Fruit fly (Drosophila melanogaster) whole organism, embryonic: ENCODE measurements around the gene tst.

ENCODE experiments used
- Bgb ChIP-seq: fragments of 200-800 bp; sonication (Bioruptor generic); IDR thresholded peaks from 2 replicates; pipeline ENCODE4 v1.3.6; 2022; ENCODE audit warnings: missing biosample characterization, missing genetic modification characterization; ENCODE audit not compliant: partially characterized antibody
- Bteb2 ChIP-seq: fragments of 200-800 bp; sonication (Bioruptor generic); optimal IDR thresholded peaks from 2 replicates; lab custom pipeline; 2016; ENCODE audit warnings: missing biosample characterization, missing genetic modification characterization
- CG10366 ChIP-seq: fragments of 200-800 bp; sonication (Bioruptor generic); IDR thresholded peaks from 2 replicates; pipeline ENCODE4 v1.3.6; 2022; ENCODE audit warnings: missing biosample characterization, missing genetic modification characterization
- CG10565 ChIP-seq: fragments of 200-800 bp; sonication (Bioruptor generic); optimal IDR thresholded peaks from 3 replicates; lab custom pipeline; 2016; ENCODE audit warnings: missing biosample characterization, mild to moderate bottlenecking, missing genetic modification characterization
- CG11696 ChIP-seq: fragments of 200-800 bp; sonication (Bioruptor generic); IDR thresholded peaks from 2 replicates; pipeline ENCODE4 v1.3.6; 2022; ENCODE audit warnings: missing biosample characterization, missing genetic modification characterization
- CG12769 ChIP-seq: fragments of 200-800 bp; sonication (Bioruptor generic); optimal IDR thresholded peaks from 2 replicates; lab custom pipeline; 2019; ENCODE audit warnings: missing biosample characterization, mild to moderate bottlenecking, missing genetic modification characterization, moderate library complexity
- CG13123 ChIP-seq: fragments of 200-800 bp; sonication (Bioruptor generic); optimal IDR thresholded peaks from 2 replicates; lab custom pipeline; 2016; ENCODE audit warnings: missing biosample characterization, missing genetic modification characterization
- CG13296 ChIP-seq: fragments of 200-800 bp; sonication (Bioruptor generic); optimal IDR thresholded peaks from 3 replicates; lab custom pipeline; 2018; ENCODE audit warnings: missing biosample characterization, mild to moderate bottlenecking, missing genetic modification characterization
- CG16813 ChIP-seq: fragments of 200-800 bp; sonication (Bioruptor generic); IDR thresholded peaks from 3 replicates; pipeline ENCODE4 v1.3.6; 2022; ENCODE audit warnings: missing biosample characterization, missing genetic modification characterization; ENCODE audit not compliant: partially characterized antibody
- CG17361 ChIP-seq: fragments of 200-800 bp; sonication (Bioruptor generic); IDR thresholded peaks from 3 replicates; pipeline ENCODE4 v1.3.6; 2022; ENCODE audit warnings: missing biosample characterization, missing genetic modification characterization
- CG17612 ChIP-seq: fragments of 200-800 bp; sonication (Bioruptor generic); IDR thresholded peaks from 2 replicates; pipeline ENCODE4 v1.3.6; 2022; ENCODE audit warnings: missing biosample characterization, missing genetic modification characterization
- CG18599 ChIP-seq: fragments of 200-800 bp; sonication (Bioruptor generic); optimal IDR thresholded peaks from 3 replicates; lab custom pipeline; 2017; ENCODE audit warnings: missing biosample characterization, missing genetic modification characterization, mild to moderate bottlenecking, moderate library complexity, missing genetic modification reagents
- CG2199 ChIP-seq: fragments of 200-800 bp; sonication (Bioruptor generic); IDR thresholded peaks from 3 replicates; pipeline ENCODE4 v1.3.6; 2022; ENCODE audit warnings: missing biosample characterization, missing genetic modification characterization
- CG2712 ChIP-seq: fragments of 200-800 bp; optimal IDR thresholded peaks from 3 replicates; lab custom pipeline; 2019; ENCODE audit warnings: missing biosample characterization, mild to moderate bottlenecking, missing genetic modification characterization, moderate library complexity
- CG3065 ChIP-seq: fragments of 200-800 bp; sonication (Bioruptor generic); optimal IDR thresholded peaks from 2 replicates; lab custom pipeline; 2016; ENCODE audit warnings: missing biosample characterization, missing genetic modification characterization
- CG32772 ChIP-seq: fragments of 200-800 bp; sonication (Bioruptor generic); IDR thresholded peaks from 2 replicates; pipeline ENCODE4 v1.3.6; 2022; ENCODE audit warnings: missing biosample characterization, missing genetic modification characterization
- CG4854 ChIP-seq: fragments of 200-800 bp; sonication (Bioruptor generic); optimal IDR thresholded peaks from 2 replicates; lab custom pipeline; 2016; ENCODE audit warnings: missing biosample characterization, missing genetic modification characterization, inconsistent platforms
- CG6272 ChIP-seq: fragments of 200-800 bp; sonication (Bioruptor generic); IDR thresholded peaks from 2 replicates; pipeline ENCODE4 v1.3.6; 2022; ENCODE audit warnings: missing biosample characterization, missing genetic modification characterization
- CG7928 ChIP-seq: fragments of 200-800 bp; sonication (Bioruptor generic); optimal IDR thresholded peaks from 2 replicates; lab custom pipeline; 2017; ENCODE audit warnings: missing biosample characterization, mild to moderate bottlenecking, missing genetic modification characterization
- CG8924 ChIP-seq: fragments of 200-800 bp; optimal IDR thresholded peaks from 3 replicates; lab custom pipeline; 2019; ENCODE audit warnings: missing biosample characterization, mild to moderate bottlenecking, missing genetic modification characterization, moderate library complexity
- CTCF ChIP-seq: fragments of 200-800 bp; sonication (Bioruptor generic); optimal IDR thresholded peaks from 2 replicates; lab custom pipeline; 2017; ENCODE audit warnings: missing biosample characterization, mild to moderate bottlenecking, missing genetic modification characterization, moderate library complexity
- Doc3 ChIP-seq: fragments of 200-800 bp; sonication (Bioruptor generic); IDR thresholded peaks from 3 replicates; pipeline ENCODE4 v1.3.6; 2022; ENCODE audit warnings: missing biosample characterization, missing genetic modification characterization; ENCODE audit not compliant: partially characterized antibody
- Ets97D ChIP-seq: fragments of 200-800 bp; sonication (Bioruptor generic); optimal IDR thresholded peaks from 3 replicates; lab custom pipeline; 2016; ENCODE audit warnings: missing biosample characterization, missing genetic modification characterization
- Fer2 ChIP-seq: fragments of 200-800 bp; sonication (Bioruptor generic); optimal IDR thresholded peaks from 2 replicates; lab custom pipeline; 2018; ENCODE audit warnings: missing biosample characterization, mild to moderate bottlenecking, missing genetic modification characterization, moderate library complexity
- Fer3 ChIP-seq: fragments of 200-800 bp; sonication (Bioruptor generic); optimal IDR thresholded peaks from 2 replicates; lab custom pipeline; 2018; ENCODE audit warnings: missing biosample characterization, mild to moderate bottlenecking, missing genetic modification characterization, moderate library complexity
- GATAe ChIP-seq: fragments of 200-800 bp; sonication (Bioruptor generic); conservative IDR thresholded peaks from 2 replicates; pipeline ENCODE4 v1.3.6; 2022; ENCODE audit warnings: missing biosample characterization, missing genetic modification characterization
- Gsc ChIP-seq: fragments of 200-800 bp; sonication (Bioruptor generic); IDR thresholded peaks from 2 replicates; pipeline ENCODE4 v1.3.6; 2022; ENCODE audit warnings: missing biosample characterization, missing genetic modification characterization
- HLH4C ChIP-seq: fragments of 200-800 bp; sonication (Bioruptor generic); IDR thresholded peaks from 3 replicates; pipeline ENCODE4 v1.3.6; 2022; ENCODE audit warnings: missing biosample characterization, missing genetic modification characterization; ENCODE audit not compliant: partially characterized antibody
- Hmx ChIP-seq: fragments of 200-800 bp; sonication (Bioruptor generic); optimal IDR thresholded peaks from 2 replicates; lab custom pipeline; 2016; ENCODE audit warnings: missing biosample characterization, missing genetic modification characterization
- Med ChIP-seq: fragments of 200-800 bp; sonication (Bioruptor generic); peaks from one replicate; lab custom pipeline; 2016; ENCODE audit warnings: missing biosample characterization, missing genetic modification characterization, mild to moderate bottlenecking, inconsistent platforms, moderate library complexity
- Ptx1 ChIP-seq: fragments of 200-800 bp; sonication (Bioruptor generic); IDR thresholded peaks from 2 replicates; pipeline ENCODE4 v1.3.6; 2022; ENCODE audit warnings: missing biosample characterization, missing genetic modification characterization
- TFAM ChIP-seq: fragments of 200-800 bp; sonication (Bioruptor generic); optimal IDR thresholded peaks from 2 replicates; lab custom pipeline; 2017; ENCODE audit warnings: missing biosample characterization, missing genetic modification characterization, inconsistent platforms
- aop ChIP-seq: fragments of 200-800 bp; sonication (Bioruptor generic); IDR thresholded peaks from 2 replicates; pipeline ENCODE4 v1.3.6; 2022; ENCODE audit warnings: missing biosample characterization, missing genetic modification characterization
- ara ChIP-seq: fragments of 200-800 bp; sonication (Bioruptor generic); IDR thresholded peaks from 2 replicates; pipeline ENCODE4 v1.3.6; 2022; ENCODE audit warnings: missing biosample characterization, missing genetic modification characterization
- ash1 ChIP-seq: fragments of 200-800 bp; sonication (Bioruptor generic); optimal IDR thresholded peaks from 2 replicates; lab custom pipeline; 2018; ENCODE audit warnings: missing biosample characterization, mild to moderate bottlenecking, missing genetic modification characterization
- crol ChIP-seq: fragments of 200-800 bp; sonication (Bioruptor generic); IDR thresholded peaks from 2 replicates; pipeline ENCODE4 v1.3.6; 2022; ENCODE audit warnings: missing biosample characterization, missing genetic modification characterization
- dmrt11E ChIP-seq: fragments of 200-800 bp; sonication (Bioruptor generic); optimal IDR thresholded peaks from 3 replicates; lab custom pipeline; 2018; ENCODE audit warnings: missing biosample characterization, mild to moderate bottlenecking, missing genetic modification characterization, moderate library complexity
- dpn ChIP-seq, 2 experiments: fragments of 200-800 bp; sonication (Bioruptor generic); optimal IDR thresholded peaks; 3 replicates each; lab custom pipeline; 2016; ENCODE audit warnings: missing biosample characterization in 2 of 2, missing genetic modification characterization in 2 of 2
- ewg ChIP-seq: fragments of 200-800 bp; sonication (Bioruptor generic); optimal IDR thresholded peaks from 3 replicates; lab custom pipeline; 2017; ENCODE audit warnings: mild to moderate bottlenecking, missing biosample characterization, missing genetic modification reagents, missing genetic modification characterization
- hb ChIP-seq: fragments of 200-800 bp; sonication (Bioruptor generic); IDR thresholded peaks from 3 replicates; pipeline ENCODE4 v1.3.6; 2022; ENCODE audit warnings: missing biosample characterization, missing genetic modification characterization; ENCODE audit not compliant: partially characterized antibody
- hbn ChIP-seq: fragments of 200-800 bp; sonication (Bioruptor generic); IDR thresholded peaks from 2 replicates; pipeline ENCODE4 v1.3.6; 2022; ENCODE audit warnings: missing biosample characterization, missing genetic modification characterization; ENCODE audit not compliant: partially characterized antibody
- inv ChIP-seq: fragments of 200-800 bp; sonication (Bioruptor generic); IDR thresholded peaks from 2 replicates; pipeline ENCODE4 v1.3.6; 2022; ENCODE audit warnings: missing biosample characterization, missing genetic modification characterization; ENCODE audit not compliant: partially characterized antibody
- jing ChIP-seq: fragments of 200-800 bp; sonication (Bioruptor generic); optimal IDR thresholded peaks from 2 replicates; lab custom pipeline; 2018; ENCODE audit warnings: missing biosample characterization, mild to moderate bottlenecking, missing genetic modification characterization
- otp ChIP-seq: fragments of 200-800 bp; sonication (Bioruptor generic); IDR thresholded peaks from 3 replicates; pipeline ENCODE4, ENCODE4 v1.3.6; 2022; ENCODE audit warnings: missing biosample characterization, missing genetic modification characterization
- phol ChIP-seq: fragments of 200-800 bp; sonication (Bioruptor generic); optimal IDR thresholded peaks from 3 replicates; lab custom pipeline; 2018; ENCODE audit warnings: missing biosample characterization, mild to moderate bottlenecking, missing genetic modification characterization, moderate library complexity
- pum ChIP-seq: fragments of 200-800 bp; sonication (Bioruptor generic); optimal IDR thresholded peaks from 2 replicates; lab custom pipeline; 2016; ENCODE audit warnings: missing biosample characterization, missing genetic modification characterization
- row ChIP-seq: fragments of 200-800 bp; sonication (Bioruptor generic); IDR thresholded peaks from 3 replicates; pipeline ENCODE4 v1.3.6; 2022; ENCODE audit warnings: missing biosample characterization, missing genetic modification characterization
- tap ChIP-seq: fragments of 200-800 bp; optimal IDR thresholded peaks from 3 replicates; lab custom pipeline; 2019; ENCODE audit warnings: missing biosample characterization, mild to moderate bottlenecking, missing genetic modification characterization, moderate library complexity
- tio ChIP-seq: fragments of 200-800 bp; sonication (Bioruptor generic); optimal IDR thresholded peaks from 2 replicates; lab custom pipeline; 2017; ENCODE audit warnings: missing biosample characterization, missing genetic modification characterization, inconsistent platforms
- trh ChIP-seq: fragments of 200-800 bp; sonication (Bioruptor generic); optimal IDR thresholded peaks from 2 replicates; lab custom pipeline; 2016; ENCODE audit warnings: missing biosample characterization, missing genetic modification characterization
- unc-4 ChIP-seq: fragments of 200-800 bp; sonication (Bioruptor generic); IDR thresholded peaks from 2 replicates; pipeline ENCODE4 v1.3.6; 2022; ENCODE audit warnings: missing biosample characterization, missing genetic modification characterization; ENCODE audit not compliant: partially characterized antibody

Gene tst

DNA sequence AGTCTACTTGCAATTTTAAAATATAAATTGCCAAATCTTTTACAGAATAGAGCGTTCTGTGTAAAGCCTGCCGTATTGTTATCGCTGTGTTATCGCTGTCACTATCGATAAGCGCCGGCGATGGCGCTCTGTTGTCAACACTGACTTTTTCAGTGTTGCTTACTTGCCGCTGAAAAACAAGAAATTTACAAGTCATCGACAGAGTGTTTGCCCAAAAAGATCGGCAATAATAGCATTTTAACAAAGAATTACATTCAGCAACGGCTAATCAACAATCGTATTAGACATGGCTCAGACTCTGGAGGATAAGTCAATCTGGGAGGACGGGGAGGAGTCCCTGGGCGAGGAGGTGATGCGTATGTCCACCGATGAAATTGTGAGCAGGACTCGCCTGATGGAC is 19.9 kb downstream of the tst start, which contains the start of the genes RanBP3 and Rpt5 (continued):
- TF ChIP-seq CG12769 (tag; lab: Kevin White, UChicago) (no peak), CG10565 (GFP tag; lab: Kevin White, UChicago) (no peak), CG17612 (GFP tag; lab: Robert Waterston, UW) (peak; percentile 51; the same call in 1 of the 2 replicates), inv (GFP tag; lab: Robert Waterston, UW) (peak; percentile 70), ewg (no peak), Ptx1 (GFP tag; lab: Robert Waterston, UW) (0 out of 2 replicates have a peak, but pooled peaks have one; percentile 9), CG4854 (GFP tag; lab: Kevin White, UChicago) (peak; percentile 62), CG32772 (GFP tag; lab: Robert Waterston, UW) (no peak), CG2712 (tag; lab: Kevin White, UChicago) (peak; percentile 31), row (GFP tag; lab: Robert Waterston, UW) (peak; percentile 49; the same call in 2 of the 3 replicates), hbn (GFP tag; lab: Robert Waterston, UW) (peak; percentile 80), Ets97D (GFP tag; lab: Kevin White, UChicago) (peak; percentile 72), CG10366 (GFP tag; lab: Robert Waterston, UW) (peak; percentile 29), Fer3 (tag; lab: Kevin White, UChicago) (peak; percentile 48), CG18599 (GFP tag; lab: Kevin White, UChicago) (peak; percentile 59), Bteb2 (peak; percentile 60), Hmx (GFP tag; lab: Kevin White, UChicago) (no peak), unc-4 (GFP tag; lab: Robert Waterston, UW) (peak; percentile 82), CG16813 (GFP tag; lab: Robert Waterston, UW) (peak; percentile 79), crol (GFP tag; lab: Robert Waterston, UW) (no peak), phol (tag; lab: Kevin White, UChicago) (peak; percentile 61), dpn (GFP tag; optimal IDR thresholded peaks at IDR 0.05; lab: Kevin White, UChicago) (peak; percentile 62 to 78), CG3065 (GFP tag; lab: Kevin White, UChicago) (no peak), CG6272 (peak; percentile 38; the same call in 1 of the 2 replicates), TFAM (GFP tag; lab: Kevin White, UChicago) (no peak), Doc3 (GFP tag; lab: Robert Waterston, UW) (peak; percentile 66), trh (GFP tag; lab: Kevin White, UChicago) (peak; percentile 18), hb (GFP tag; lab: Robert Waterston, UW) (peak; percentile 78), CG13123 (GFP tag; lab: Kevin White, UChicago) (no peak), Med (GFP tag; lab: Kevin White, UChicago) (peak; percentile 96), tap (tag; lab: Kevin White, UChicago) (no peak), CG2199 (GFP tag; lab: Robert Waterston, UW) (no peak), dmrt11E (tag; lab: Kevin White, UChicago) (no peak), Fer2 (no peak), CG13296 (peak; percentile 49), CG7928 (no peak), GATAe (GFP tag; lab: Robert Waterston, UW) (no peak), aop (GFP tag; lab: Robert Waterston, UW) (no peak), CTCF (GFP tag; lab: Kevin White, UChicago) (peak; percentile 44), ash1 (GFP tag; lab: Kevin White, UChicago) (no peak), CG11696 (GFP tag; lab: Robert Waterston, UW) (no peak), jing (no peak), CG17361 (no peak), otp (GFP tag; lab: Robert Waterston, UW) (no peak), pum (GFP tag; lab: Kevin White, UChicago) (peak; percentile 34), CG8924 (tag; lab: Kevin White, UChicago) (no peak), Gsc (no peak), HLH4C (GFP tag; lab: Robert Waterston, UW) (peak; percentile 81), Bgb (GFP tag; lab: Robert Waterston, UW) (peak; percentile 90), ara (GFP tag; lab: Robert Waterston, UW) (peak; percentile 49; the same call in 1 of the 2 replicates), tio (GFP tag; lab: Kevin White, UChicago) (no peak)
